Worm (Caenorhabditis elegans): Measurements from ENCODE around the gene dnj-13.
"Not testable (repeated sequence)": the region's sequence is repeated elsewhere in the genome, so short reads cannot be mapped to it uniquely, and the experiment has no call there.

dnj-13 gene

ce11 chrII:11534429-11535099 is 10.9 kb upstream of the dnj-13 start, which contains the start of gene Y62F5A.12:
Gene Y62F5A.12, minus strand, starts transcription at chrII:11534479.
- peak; percentile 57 for TF ChIP-seq W03F9.2 (tag; optimal IDR thresholded peaks at IDR 0.05)
- TF ChIP-seq him-1 (tag; optimal IDR thresholded peaks at IDR 0.05): peak; percentile 62

DNA sequence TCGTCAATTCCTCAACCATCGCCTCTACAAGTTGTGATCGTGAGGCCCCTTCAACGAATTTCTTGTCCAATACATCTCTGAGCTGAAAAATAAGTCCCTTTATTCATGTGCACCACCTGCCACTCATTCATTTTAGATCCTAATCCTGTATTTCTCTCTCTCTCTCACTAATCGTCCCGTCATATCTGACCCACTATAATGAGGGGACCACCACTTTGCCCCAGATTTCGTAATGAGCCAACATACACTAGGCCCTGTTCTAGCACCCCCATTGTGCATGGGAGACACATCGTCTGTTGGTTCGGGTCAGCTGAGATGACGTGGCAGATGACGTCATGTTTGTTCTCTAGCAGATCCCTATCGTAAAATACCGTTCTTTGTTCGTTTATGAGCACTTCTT is 10.1 kb upstream of the dnj-13 start:
- TF ChIP-seq dao-5 (tag; optimal IDR thresholded peaks at IDR 0.05): no peak
- no peak for TF ChIP-seq him-1 (tag; optimal IDR thresholded peaks at IDR 0.05)
- TF ChIP-seq W03F9.2 (tag; optimal IDR thresholded peaks at IDR 0.05): no peak

ce11 chrII:11535924-11536323 is 9.6 kb upstream of the dnj-13 start:
- TF ChIP-seq dao-5 (tag; optimal IDR thresholded peaks at IDR 0.05) (no peak), him-1 (tag; optimal IDR thresholded peaks at IDR 0.05) (no peak), W03F9.2 (tag; optimal IDR thresholded peaks at IDR 0.05) (no peak)

- TF ChIP-seq W03F9.2 (tag; optimal IDR thresholded peaks at IDR 0.05): no peak
- TF ChIP-seq dao-5 (tag; optimal IDR thresholded peaks at IDR 0.05): no peak
- no peak for TF ChIP-seq him-1 (tag; optimal IDR thresholded peaks at IDR 0.05)
These were observed 9.0 kb upstream of the dnj-13 start for ce11 chrII:11536505-11536904.

ce11 chrII:11537115-11537514 is 8.4 kb upstream of the dnj-13 start:
- TF ChIP-seq W03F9.2 (tag; optimal IDR thresholded peaks at IDR 0.05): no peak

ce11 chrII:11537606-11538016 is 7.9 kb upstream of the dnj-13 start:
- TF ChIP-seq dao-5 (tag; optimal IDR thresholded peaks at IDR 0.05): no peak
- TF ChIP-seq W03F9.2 (tag; optimal IDR thresholded peaks at IDR 0.05): no peak
- TF ChIP-seq him-1 (tag; optimal IDR thresholded peaks at IDR 0.05): no peak

DNA sequence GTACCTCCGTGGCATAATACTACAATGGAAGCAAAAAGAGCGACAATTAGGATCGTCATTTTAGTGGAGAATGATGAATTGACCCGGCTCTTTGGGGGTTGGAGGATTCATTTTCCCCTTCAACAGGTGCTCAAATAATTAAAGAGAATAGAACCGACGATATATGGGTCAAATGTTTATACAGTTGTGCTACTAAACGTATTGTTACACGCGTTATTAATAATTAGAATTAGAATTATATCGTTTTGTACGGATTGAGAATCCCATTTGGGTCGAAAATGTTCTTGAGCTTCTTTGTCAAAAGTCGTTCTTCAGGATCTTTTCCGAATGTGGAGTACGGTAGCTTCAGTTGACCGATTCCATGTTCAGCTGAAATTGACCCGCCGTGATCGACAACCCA is 6.8 kb upstream of the dnj-13 start, which contains the start of gene Y62F5A.9:
Y62F5A.9 (minus strand) TSS at position 101 of the 400 bp plus-strand sequence.
- TF ChIP-seq him-1 (tag; optimal IDR thresholded peaks at IDR 0.05) (no peak), W03F9.2 (tag; optimal IDR thresholded peaks at IDR 0.05) (no peak)

DNA sequence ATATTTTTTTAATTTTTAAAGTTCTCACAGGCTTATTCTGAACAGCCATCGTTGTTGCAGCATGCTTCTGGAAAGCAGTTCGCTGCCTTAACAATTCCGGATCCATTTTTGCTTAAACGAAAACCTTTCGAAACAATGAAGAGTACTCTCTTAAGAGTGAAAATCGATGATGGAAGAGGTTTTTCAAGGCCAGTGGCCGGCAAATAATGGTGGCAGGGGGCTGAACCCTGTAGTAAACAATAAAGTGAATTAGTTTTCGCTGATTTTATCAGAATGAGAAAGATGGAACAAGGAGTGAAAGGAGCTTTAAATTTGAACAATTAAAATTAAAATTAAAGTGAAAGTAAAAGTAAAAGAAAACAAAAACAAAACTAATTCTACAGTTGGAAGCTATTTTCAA is 3.1 kb upstream of the dnj-13 start, which contains the start of gene gtf-2E2:
gtf-2E2 (minus strand) TSS at position 111 of the 400 bp plus-strand sequence.
- TF ChIP-seq dao-5 (tag; optimal IDR thresholded peaks at IDR 0.05) (no peak), him-1 (tag; optimal IDR thresholded peaks at IDR 0.05) (no peak), W03F9.2 (tag; optimal IDR thresholded peaks at IDR 0.05) (no peak)

ce11 chrII:11542958-11543357 is 2.5 kb upstream of the dnj-13 start:
- TF ChIP-seq W03F9.2 (tag; optimal IDR thresholded peaks at IDR 0.05) (no peak), him-1 (tag; optimal IDR thresholded peaks at IDR 0.05) (no peak), dao-5 (tag; optimal IDR thresholded peaks at IDR 0.05) (no peak)

ce11 chrII:11544714-11545113 is 787 bp upstream of the dnj-13 start, which contains the start of gene F54D5.9:
Gene F54D5.9, minus strand, starts transcription at chrII:11544828.
- TF ChIP-seq dao-5 (tag; optimal IDR thresholded peaks at IDR 0.05): no peak
- TF ChIP-seq W03F9.2 (tag; optimal IDR thresholded peaks at IDR 0.05): no peak
- no peak for TF ChIP-seq him-1 (tag; optimal IDR thresholded peaks at IDR 0.05)

DNA sequence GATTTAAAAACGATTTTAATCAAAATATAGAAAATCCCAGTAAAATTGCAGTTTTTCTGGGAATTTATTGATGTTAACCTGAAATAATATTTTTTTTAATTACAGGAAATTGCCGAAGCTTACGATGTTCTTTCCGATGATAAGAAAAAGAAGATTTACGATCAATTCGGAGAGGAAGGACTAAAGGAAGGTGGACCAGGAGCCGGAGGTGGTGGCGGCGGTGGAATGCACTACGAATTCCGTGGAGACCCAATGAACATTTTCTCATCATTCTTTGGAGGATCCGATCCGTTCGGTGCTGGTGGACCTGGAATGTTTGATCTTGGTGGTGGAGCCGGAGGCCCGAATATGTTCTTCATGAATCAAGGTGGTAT is 438 bp downstream of the dnj-13 start:
- TF ChIP-seq dao-5 (tag; optimal IDR thresholded peaks at IDR 0.05): no peak
- TF ChIP-seq him-1 (tag; optimal IDR thresholded peaks at IDR 0.05): no peak
- no peak for TF ChIP-seq W03F9.2 (tag; optimal IDR thresholded peaks at IDR 0.05)

DNA sequence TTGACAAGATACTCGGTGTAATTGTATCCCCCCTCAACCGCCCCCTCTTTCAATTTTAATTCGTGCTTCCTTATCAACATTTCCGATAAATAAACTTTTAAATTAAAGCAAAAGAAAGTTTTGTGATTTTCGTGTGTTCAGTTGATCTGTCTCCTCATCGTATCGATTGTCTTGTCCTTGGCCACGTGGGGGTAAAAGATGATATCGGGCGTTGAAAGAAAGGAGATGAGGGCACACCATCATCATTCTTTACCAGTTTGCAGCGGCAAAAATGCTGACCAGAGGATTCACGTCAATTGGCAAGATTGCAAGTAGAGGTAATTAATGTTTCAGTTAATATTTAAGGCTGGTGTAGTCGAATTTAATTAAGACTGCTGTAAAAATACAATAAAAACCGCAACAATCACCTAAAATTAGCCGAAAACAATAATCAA is 1.8 kb downstream of the dnj-13 start, which contains the start of gene F54D5.7:
F54D5.7 (plus strand) TSS at position 264 of the 434 bp plus-strand sequence.
- TF ChIP-seq dao-5 (tag; optimal IDR thresholded peaks at IDR 0.05) (no peak), W03F9.2 (tag; optimal IDR thresholded peaks at IDR 0.05) (peak; percentile 30), him-1 (tag; optimal IDR thresholded peaks at IDR 0.05) (no peak)

ce11 chrII:11551981-11552380 is 6.5 kb downstream of the dnj-13 start, which contains the start of gene dhgd-1:
Gene dhgd-1, minus strand, starts transcription at chrII:11552081.
- not testable (repeated sequence) for TF ChIP-seq W03F9.2, dao-5, him-1 (tag; optimal IDR thresholded peaks at IDR 0.05)

DNA sequence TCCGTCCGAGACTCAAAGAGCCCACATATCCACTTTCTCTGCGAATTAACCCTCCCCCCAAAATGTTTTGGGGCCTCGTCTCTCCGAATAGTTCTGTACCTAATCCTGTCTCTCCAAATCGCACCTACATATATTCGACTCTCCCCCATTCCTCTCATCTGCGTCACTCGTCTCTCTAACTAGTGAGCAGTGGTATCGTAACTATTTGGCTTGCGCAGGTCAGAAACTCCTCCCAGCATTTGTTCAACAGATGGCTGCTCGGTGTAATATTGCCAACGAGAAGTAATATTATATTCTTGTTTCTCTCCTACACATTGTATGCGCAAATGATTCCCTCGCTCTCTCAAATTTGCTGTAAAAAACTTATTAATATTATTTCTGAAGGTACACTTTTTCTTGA is 10.1 kb downstream of the dnj-13 start, which contains the start of gene F54D5.24:
F54D5.24 (plus strand) TSS at position 316 of the 400 bp plus-strand sequence.
- TF ChIP-seq him-1 (tag; optimal IDR thresholded peaks at IDR 0.05) (no peak), W03F9.2 (tag; optimal IDR thresholded peaks at IDR 0.05) (no peak), dao-5 (tag; optimal IDR thresholded peaks at IDR 0.05) (no peak)

- TF ChIP-seq dao-5 (tag; optimal IDR thresholded peaks at IDR 0.05) (no peak), W03F9.2 (tag; optimal IDR thresholded peaks at IDR 0.05) (no peak), him-1 (tag; optimal IDR thresholded peaks at IDR 0.05) (no peak)
These were observed 10.8 kb downstream of the dnj-13 start, which contains the start of gene F54D5.17 for ce11 chrII:11556338-11556737. Gene F54D5.17, plus strand, starts transcription at chrII:11556638.

Measured in whole organism, L4/young adult.